Worm (Caenorhabditis elegans) whole organism, L1 larva: Measurements from ENCODE around the gene sur-5.

Source experiments
- aha-1 ChIP-seq: fragments of 150-350 bp; optimal IDR thresholded peaks from 2 replicates; lab custom pipeline; 2014; ENCODE audit warnings: missing biosample characterization, missing genetic modification characterization
- alr-1 ChIP-seq: fragments of 200-800 bp; sonication (Bioruptor generic); optimal IDR thresholded peaks from 2 replicates; lab custom pipeline; 2018; ENCODE audit warnings: borderline replicate concordance, mild to moderate bottlenecking, missing genetic modification characterization, missing compliant biosample characterization
- aly-2 ChIP-seq: fragments of 150-350 bp; optimal IDR thresholded peaks from 2 replicates; lab custom pipeline; 2014; ENCODE audit warnings: missing biosample characterization, missing genetic modification characterization
- blmp-1 ChIP-seq: fragments of 150-350 bp; optimal IDR thresholded peaks from 2 replicates; lab custom pipeline; 2014; ENCODE audit warnings: missing biosample characterization, missing genetic modification characterization
- ceh-8 ChIP-seq: fragments of 200-800 bp; sonication (Bioruptor generic); optimal IDR thresholded peaks from 2 replicates; lab custom pipeline; 2018; ENCODE audit warnings: mild to moderate bottlenecking, missing genetic modification characterization, moderate library complexity, missing compliant biosample characterization
- ceh-82 ChIP-seq, 3 experiments: fragments of 150-350 bp in 1 of 3; sonication (generic microtip) in 2 of 3; optimal IDR thresholded peaks; 2 replicates each; lab custom pipeline; 2014 to 2017; ENCODE audit warnings: missing biosample characterization in 3 of 3, missing genetic modification characterization in 3 of 3
- ceh-88 ChIP-seq: fragments of 200-800 bp; sonication (Bioruptor generic); IDR thresholded peaks from 2 replicates; pipeline ENCODE4 v1.3.6; 2022; ENCODE audit warnings: missing genetic modification characterization, missing compliant biosample characterization
- ceh-90 ChIP-seq: sonication (generic microtip); optimal IDR thresholded peaks from 2 replicates; lab custom pipeline; 2016; ENCODE audit warnings: missing genetic modification characterization, missing compliant biosample characterization
- efl-1 ChIP-seq, 4 experiments: fragments of 150-350 bp; optimal IDR thresholded peaks in 3 of 4; peaks in 1 of 4; 1 replicate in 1 of 4; 2 replicates in 3 of 4; lab custom pipeline; 2014; ENCODE audit warnings: missing biosample characterization in 2 of 4, missing genetic modification characterization in 2 of 4, missing genetic modification reagents in 2 of 4
- efl-3 ChIP-seq: fragments of 200-800 bp; sonication (Bioruptor generic); optimal IDR thresholded peaks from 2 replicates; lab custom pipeline; 2018; ENCODE audit warnings: mild to moderate bottlenecking, missing genetic modification characterization, missing compliant biosample characterization
- elt-2 ChIP-seq: sonication (generic microtip); optimal IDR thresholded peaks from 2 replicates; lab custom pipeline; 2016; ENCODE audit warnings: missing genetic modification characterization, mild to moderate bottlenecking, inconsistent platforms, missing compliant biosample characterization, missing genetic modification reagents
- elt-3 ChIP-seq, 6 experiments: fragments of 150-350 bp in 1 of 6; sonication (generic microtip); optimal IDR thresholded peaks; 2 replicates each; lab custom pipeline; 2017 to 2018; ENCODE audit warnings: missing biosample characterization in 6 of 6, missing genetic modification characterization in 6 of 6, inconsistent platforms in 1 of 6
- fkh-8 ChIP-seq: sonication (generic microtip); optimal IDR thresholded peaks from 2 replicates; lab custom pipeline; 2016; ENCODE audit warnings: mild to moderate bottlenecking, missing genetic modification characterization, missing compliant biosample characterization
- fos-1 ChIP-seq: fragments of 150-350 bp; optimal IDR thresholded peaks from 2 replicates; lab custom pipeline; 2014; ENCODE audit warnings: missing biosample characterization, missing genetic modification characterization
- hlh-17 ChIP-seq: fragments of 200-800 bp; sonication (Bioruptor generic); optimal IDR thresholded peaks from 2 replicates; lab custom pipeline; 2018; ENCODE audit warnings: missing genetic modification characterization, mild to moderate bottlenecking, missing compliant biosample characterization, moderate library complexity, borderline replicate concordance
- lin-13 ChIP-seq: fragments of 150-350 bp; optimal IDR thresholded peaks from 2 replicates; lab custom pipeline; 2014; ENCODE audit warnings: missing biosample characterization, missing genetic modification reagents, missing genetic modification characterization
- lin-14 ChIP-seq: fragments of 200-800 bp; sonication (Bioruptor generic); optimal IDR thresholded peaks from 2 replicates; lab custom pipeline; 2018; ENCODE audit warnings: mild to moderate bottlenecking, missing genetic modification characterization, moderate library complexity, missing compliant biosample characterization
- lin-15B ChIP-seq: fragments of 150-350 bp; sonication (generic microtip); optimal IDR thresholded peaks from 3 replicates; lab custom pipeline; 2014; ENCODE audit warnings: missing biosample characterization, missing genetic modification characterization
- lin-35 ChIP-seq, 2 experiments: fragments of 150-350 bp; optimal IDR thresholded peaks; 2 replicates each; lab custom pipeline; 2014; ENCODE audit warnings: missing biosample characterization in 2 of 2, missing genetic modification characterization in 2 of 2, missing genetic modification reagents in 2 of 2
- mab-9 ChIP-seq: fragments of 200-800 bp; sonication (Bioruptor generic); IDR thresholded peaks from 2 replicates; pipeline ENCODE4 v1.3.6; 2022; ENCODE audit warnings: missing genetic modification reagents, missing genetic modification characterization, missing compliant biosample characterization
- nhr-12 ChIP-seq: sonication (generic microtip); optimal IDR thresholded peaks from 2 replicates; lab custom pipeline; 2017; ENCODE audit warnings: missing biosample characterization, missing genetic modification characterization
- nhr-19 ChIP-seq: fragments of 200-800 bp; sonication (Bioruptor generic); conservative IDR thresholded peaks from 2 replicates; pipeline ENCODE4 v1.3.6; 2022; ENCODE audit warnings: missing genetic modification characterization, missing compliant biosample characterization
- nhr-47 ChIP-seq: sonication (generic microtip); optimal IDR thresholded peaks from 2 replicates; lab custom pipeline; 2016; ENCODE audit warnings: mild to moderate bottlenecking, missing genetic modification characterization, moderate library complexity, missing compliant biosample characterization
- nhr-71 ChIP-seq: sonication (generic microtip); optimal IDR thresholded peaks from 2 replicates; lab custom pipeline; 2016; ENCODE audit warnings: mild to moderate bottlenecking, missing genetic modification characterization, moderate library complexity, missing compliant biosample characterization
- nhr-85 ChIP-seq: sonication (generic microtip); peaks from one replicate; lab custom pipeline; 2016; ENCODE audit warnings: missing genetic modification characterization, inconsistent platforms, missing compliant biosample characterization
- nhr-90 ChIP-seq: sonication (generic microtip); optimal IDR thresholded peaks from 2 replicates; lab custom pipeline; 2016; ENCODE audit warnings: mild to moderate bottlenecking, missing genetic modification characterization, missing compliant biosample characterization; ENCODE audit not compliant: poor library complexity
- skn-1 ChIP-seq: fragments of 150-350 bp; optimal IDR thresholded peaks from 2 replicates; lab custom pipeline; 2014; ENCODE audit warnings: missing biosample characterization, missing genetic modification characterization
- snu-23 ChIP-seq: sonication (generic microtip); optimal IDR thresholded peaks from 2 replicates; lab custom pipeline; 2016; ENCODE audit warnings: missing genetic modification characterization, missing compliant biosample characterization
- swsn-7 ChIP-seq: sonication (generic microtip); optimal IDR thresholded peaks from 2 replicates; lab custom pipeline; 2016; ENCODE audit warnings: missing genetic modification characterization, missing compliant biosample characterization
- tbx-2 ChIP-seq: sonication (generic microtip); optimal IDR thresholded peaks from 2 replicates; lab custom pipeline; 2016; ENCODE audit warnings: missing genetic modification characterization, missing compliant biosample characterization
- unc-30 ChIP-seq: sonication (generic microtip); optimal IDR thresholded peaks from 2 replicates; lab custom pipeline; 2017; ENCODE audit warnings: missing biosample characterization, missing genetic modification characterization
- unc-62 ChIP-seq: fragments of 150-350 bp; optimal IDR thresholded peaks from 2 replicates; lab custom pipeline; 2014; ENCODE audit warnings: missing biosample characterization, missing genetic modification reagents, missing genetic modification characterization
- unc-86 ChIP-seq: sonication (generic microtip); optimal IDR thresholded peaks from 2 replicates; lab custom pipeline; 2016; ENCODE audit warnings: missing genetic modification characterization, missing compliant biosample characterization
- unc-98 ChIP-seq: fragments of 200-800 bp; sonication (Bioruptor generic); IDR thresholded peaks from 2 replicates; pipeline ENCODE4 v1.3.6; 2022; ENCODE audit warnings: missing genetic modification characterization, missing compliant biosample characterization
- zip-4 ChIP-seq: fragments of 200-800 bp; sonication (Bioruptor generic); optimal IDR thresholded peaks from 2 replicates; lab custom pipeline; 2018; ENCODE audit warnings: mild to moderate bottlenecking, missing genetic modification characterization, moderate library complexity, missing compliant biosample characterization

The sur-5 gene

ce11 chrX:7334302-7334724 lies 28.9 kb upstream of the sur-5 start, which contains the start of gene epg-7 (continued):
- TF ChIP-seq efl-1 (optimal IDR thresholded peaks at IDR 0.05; lab: Kevin White, UChicago): peak; percentile 81 to 85
- peak; percentile 67 to 97 for TF ChIP-seq efl-1 (GFP tag; optimal IDR thresholded peaks at IDR 0.05 in 1 of 2; lab: Kevin White, UChicago)
- peak; percentile 4 for TF ChIP-seq efl-3 (GFP tag; lab: Kevin White, UChicago)
- TF ChIP-seq, all 84 proteins: peak for 64

DNA sequence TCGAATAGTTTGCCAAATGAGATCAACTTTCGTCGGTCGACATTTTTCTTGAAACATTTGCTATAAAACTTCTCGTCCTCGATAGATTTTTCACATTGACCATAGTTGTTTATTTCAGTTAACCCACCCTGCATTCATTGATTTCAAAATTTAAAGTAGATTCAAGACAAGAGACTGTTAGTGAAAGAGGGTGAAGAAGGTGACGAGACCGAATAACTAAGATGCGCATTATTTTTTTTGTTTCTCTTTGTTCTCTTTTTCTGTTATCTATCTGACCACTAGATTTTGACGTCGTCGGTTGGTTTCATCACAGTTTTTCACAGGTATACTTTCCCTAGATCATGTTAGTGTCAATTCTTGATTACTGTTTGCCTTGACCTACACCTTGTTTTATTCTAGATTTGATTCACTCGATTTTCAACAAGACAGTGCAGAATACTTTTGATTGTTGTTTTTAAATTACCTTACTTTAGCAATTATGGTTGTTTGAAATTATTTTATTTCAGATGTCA lies 25.4 kb upstream of the sur-5 start, which contains the start of gene ttr-30:
ttr-30 (plus strand) TSS at position 265 of the 512 bp plus-strand sequence.
- TF ChIP-seq blmp-1 (tag; lab: Kevin White, UChicago) (peak; percentile 34), nhr-85 (tag; lab: Kevin White, UChicago) (peak; percentile 58), elt-3 (tag; optimal IDR thresholded peaks at IDR 0.05; lab: Kevin White, UChicago) (peak in 1 of 6 experiments; percentile 64), lin-14 (GFP tag; lab: Kevin White, UChicago) (peak; percentile 6), efl-1 (optimal IDR thresholded peaks at IDR 0.05; lab: Kevin White, UChicago) (no peak), efl-1 (GFP tag; optimal IDR thresholded peaks at IDR 0.05 in 1 of 2; lab: Kevin White, UChicago) (no peak)

DNA sequence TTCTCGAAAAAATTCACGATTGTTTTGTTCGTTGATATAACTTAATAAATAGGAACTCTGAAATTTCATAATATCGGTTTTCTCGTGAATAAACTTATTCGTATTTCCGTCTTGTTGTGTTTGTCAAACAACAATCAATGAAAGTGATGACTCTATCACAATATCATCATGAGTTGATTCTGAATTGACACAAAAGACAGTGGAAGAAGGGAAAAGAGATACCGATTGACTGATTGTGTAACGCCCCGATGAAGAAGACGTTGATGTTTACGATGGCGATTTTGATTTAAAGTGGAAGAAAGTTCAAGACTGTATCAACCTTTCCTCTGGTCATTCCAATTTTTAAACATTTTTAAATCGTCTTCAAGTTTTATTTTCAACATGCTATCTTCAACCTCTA lies 24.2 kb upstream of the sur-5 start, which contains the start of gene ttr-59:
ttr-59 (plus strand) TSS at position 218 of the 400 bp plus-strand sequence.
- TF ChIP-seq lin-35 (GFP tag; optimal IDR thresholded peaks at IDR 0.05; lab: Kevin White, UChicago) (peak in 1 of 2 experiments; percentile 19), elt-3 (tag; optimal IDR thresholded peaks at IDR 0.05; lab: Kevin White, UChicago) (peak in 2 of 6 experiments; percentile 9 to 64), hlh-17 (GFP tag; lab: Kevin White, UChicago) (no peak), nhr-71 (tag; lab: Kevin White, UChicago) (peak; percentile 0), unc-30 (tag; lab: Kevin White, UChicago) (no peak), unc-62 (GFP tag; lab: Kevin White, UChicago) (no peak), snu-23 (GFP tag; lab: Kevin White, UChicago) (peak; percentile 19), skn-1 (tag; lab: Kevin White, UChicago) (peak; percentile 24), lin-14 (GFP tag; lab: Kevin White, UChicago) (peak; percentile 35), swsn-7 (tag; lab: Kevin White, UChicago) (no peak), nhr-85 (tag; lab: Kevin White, UChicago) (peak; percentile 72), unc-98 (GFP tag; lab: Robert Waterston, UW) (no peak), blmp-1 (tag; lab: Kevin White, UChicago) (peak; percentile 88)

DNA sequence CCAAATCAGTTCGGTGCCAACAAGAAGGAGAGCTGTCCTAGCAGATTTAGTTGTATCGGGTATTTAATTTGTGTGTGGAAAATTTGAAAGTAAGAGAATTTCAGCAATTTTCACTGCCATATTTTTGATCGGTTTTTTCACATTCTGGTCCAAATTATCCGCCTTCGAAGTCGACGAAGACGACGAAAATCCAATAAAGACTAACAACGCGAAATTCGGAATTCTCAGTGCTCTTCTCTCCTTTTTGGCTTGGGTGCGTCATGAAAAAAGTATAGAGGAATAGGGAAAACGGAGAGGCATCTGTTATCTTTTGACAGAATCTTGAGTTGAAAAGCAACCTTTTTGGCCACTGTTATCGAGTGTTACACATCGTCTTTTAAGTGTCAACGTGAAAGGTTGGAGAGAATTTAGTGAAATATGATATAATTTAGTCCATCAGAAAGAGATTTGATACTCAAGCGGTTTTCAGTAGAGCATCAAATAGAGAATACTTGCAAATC lies 22.7 kb upstream of the sur-5 start:
- TF ChIP-seq elt-2 (tag; lab: Kevin White, UChicago) (no peak), nhr-12 (tag; lab: Kevin White, UChicago) (no peak), lin-14 (GFP tag; lab: Kevin White, UChicago) (peak; percentile 54), lin-13 (GFP tag; lab: Kevin White, UChicago) (no peak), nhr-90 (no peak), fos-1 (tag; lab: Kevin White, UChicago) (no peak), ceh-82 (tag; optimal IDR thresholded peaks at IDR 0.05; lab: Kevin White, UChicago) (peak in 1 of 3 experiments; percentile 4), ceh-8 (GFP tag; lab: Kevin White, UChicago) (no peak)

DNA sequence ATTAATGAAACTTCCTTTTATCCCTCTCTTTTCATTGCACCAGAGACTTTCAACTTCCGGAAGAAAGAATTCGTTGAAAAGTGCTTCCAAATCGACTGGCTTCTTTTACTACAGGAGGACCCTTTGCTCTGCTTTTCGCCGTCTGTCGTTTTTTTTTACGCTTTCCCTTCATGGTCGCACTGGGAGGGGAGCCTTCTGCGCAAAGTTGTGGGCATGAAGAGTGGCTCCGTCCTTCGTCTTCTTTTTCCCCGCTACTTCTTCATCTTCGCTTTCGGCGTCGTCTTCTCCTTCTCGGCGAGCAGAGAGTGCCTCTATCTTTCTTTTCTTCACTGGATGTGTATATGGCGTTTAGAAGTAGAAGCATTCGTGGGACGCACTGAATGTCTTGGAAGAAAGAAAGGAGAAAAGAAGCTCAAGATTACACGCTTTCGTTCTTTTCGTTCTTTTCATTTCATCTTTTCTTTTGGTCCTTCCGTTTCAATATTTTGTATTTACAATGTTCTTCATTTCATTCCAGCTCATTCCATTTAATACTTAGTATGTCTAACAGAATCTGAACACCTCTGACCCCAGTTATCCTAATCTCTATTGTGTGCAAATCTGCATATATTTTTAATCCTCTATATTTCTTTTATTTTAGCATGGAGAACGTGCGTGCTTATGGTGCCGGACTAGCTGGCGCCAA lies 21.7 kb upstream of the sur-5 start, which contains the start of gene sng-1:
sng-1 (plus strand) TSS at position 635 of the 685 bp plus-strand sequence.
- peak; percentile 12 for TF ChIP-seq unc-86 (tag; lab: Kevin White, UChicago)
- TF ChIP-seq alr-1 (tag; lab: Kevin White, UChicago): no peak
- no peak for TF ChIP-seq ceh-90 (tag; lab: Kevin White, UChicago)
- TF ChIP-seq lin-15B (tag; lab: Kevin White, UChicago): no peak
- TF ChIP-seq nhr-19 (GFP tag; lab: Robert Waterston, UW): no peak
- peak; percentile 72 for TF ChIP-seq lin-14 (GFP tag; lab: Kevin White, UChicago)
- peak in 1 of 3 experiments; percentile 33 for TF ChIP-seq ceh-82 (tag; optimal IDR thresholded peaks at IDR 0.05; lab: Kevin White, UChicago)
- TF ChIP-seq tbx-2 (tag; lab: Kevin White, UChicago): no peak
- TF ChIP-seq efl-3 (GFP tag; lab: Kevin White, UChicago): no peak
- peak; percentile 22 for TF ChIP-seq fkh-8 (tag; lab: Kevin White, UChicago)
- TF ChIP-seq lin-13 (GFP tag; lab: Kevin White, UChicago): no peak
- no peak for TF ChIP-seq aha-1 (tag; lab: Kevin White, UChicago)
- TF ChIP-seq nhr-71 (tag; lab: Kevin White, UChicago): peak; percentile 20
- TF ChIP-seq ceh-88 (GFP tag; lab: Robert Waterston, UW): no peak
- TF ChIP-seq mab-9 (GFP tag; lab: Robert Waterston, UW): no peak
- TF ChIP-seq aly-2 (tag; lab: Kevin White, UChicago): no peak
- TF ChIP-seq zip-4 (GFP tag; lab: Kevin White, UChicago): no peak
- peak; percentile 1 for TF ChIP-seq nhr-47 (tag; lab: Kevin White, UChicago)
